Worm (Caenorhabditis elegans) whole organism, mixed stage, embryonic: ENCODE results near the gene C07A9.10.

Experiments used
- nhr-237 ChIP-seq: fragments of 150-350 bp; optimal IDR thresholded peaks from 2 replicates; lab custom pipeline; 2014; ENCODE audit warnings: missing biosample characterization, missing genetic modification characterization
- sptf-1 ChIP-seq: sonication (generic microtip); optimal IDR thresholded peaks from 2 replicates; lab custom pipeline; 2017; ENCODE audit warnings: mild to moderate bottlenecking, missing genetic modification characterization, moderate library complexity, missing compliant biosample characterization
- ztf-11 ChIP-seq: fragments of 150-350 bp; optimal IDR thresholded peaks from 2 replicates; lab custom pipeline; 2014; ENCODE audit warnings: missing biosample characterization, missing genetic modification characterization

DNA sequence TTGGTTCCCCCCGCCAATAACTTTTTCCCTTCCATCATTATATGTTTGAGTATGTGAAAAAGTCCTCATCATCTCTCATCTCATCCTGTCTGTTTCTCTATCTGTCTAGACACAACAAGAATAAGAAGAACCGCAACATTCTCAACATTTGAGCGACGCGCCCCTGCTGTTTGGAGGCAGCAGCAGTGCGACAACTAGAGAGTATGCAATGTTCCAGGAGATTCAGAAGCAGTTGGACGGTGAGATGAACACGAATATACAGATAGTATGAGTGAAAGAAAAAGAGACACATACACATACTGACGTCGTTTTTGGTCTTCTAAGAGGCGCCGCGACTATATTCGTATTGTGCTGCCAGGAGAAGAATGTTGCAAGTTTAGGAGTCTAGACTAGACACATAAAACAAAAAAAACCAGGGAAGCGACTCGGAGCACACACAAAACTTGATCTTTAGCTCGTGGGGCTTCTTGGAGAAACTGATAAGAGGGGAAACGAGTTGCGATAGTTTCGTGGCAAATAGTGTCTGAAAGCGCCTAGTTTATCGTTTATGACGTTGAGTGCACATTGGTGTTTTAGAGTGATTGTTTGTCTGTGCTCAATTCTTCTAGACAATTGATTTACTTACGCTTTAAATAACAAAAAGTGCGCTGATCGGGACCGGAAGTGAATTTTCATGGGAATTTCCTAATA lies 20.2 kb downstream of the C07A9.10 start:
- no peak for TF ChIP-seq nhr-237 (tag; lab: Kevin White, UChicago)
- no peak for TF ChIP-seq ztf-11 (tag; lab: Kevin White, UChicago)
- TF ChIP-seq sptf-1 (tag; lab: Kevin White, UChicago), result no peak
